Worm (Caenorhabditis elegans): ENCODE data around the gene F10G2.1.

DNA sequence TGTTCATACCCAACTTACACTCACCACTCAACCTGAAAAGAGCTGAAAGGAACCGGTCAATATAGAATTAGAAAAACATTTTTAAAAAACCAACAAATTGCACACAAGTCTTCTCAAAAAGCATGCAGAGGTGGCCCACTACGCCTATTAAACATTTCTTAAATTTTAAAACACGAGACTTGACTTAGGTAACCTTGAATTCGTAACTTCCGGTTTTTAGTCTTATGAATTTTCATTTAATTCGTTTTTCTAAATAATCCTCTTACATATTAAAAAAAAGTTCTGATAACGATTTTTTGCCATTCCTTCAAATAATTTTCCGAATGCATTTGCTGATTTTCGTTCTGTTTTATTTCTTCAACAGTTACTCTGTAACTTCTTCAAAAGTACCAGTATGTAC, 4.3 kb upstream of the F10G2.1 start, which contains the start of gene clec-7:
- no peak for TF ChIP-seq ztf-4 (tag; optimal IDR thresholded peaks at IDR 0.05)
- no peak for TF ChIP-seq nhr-237 (tag; optimal IDR thresholded peaks at IDR 0.05)
- TF ChIP-seq elt-3 (tag; optimal IDR thresholded peaks at IDR 0.05), result no peak
- no peak for TF ChIP-seq nhr-11 (tag; optimal IDR thresholded peaks at IDR 0.05)
- TF ChIP-seq unc-62 (GFP tag; optimal IDR thresholded peaks at IDR 0.05), result no peak
- no peak for TF ChIP-seq mbf-1 (tag; optimal IDR thresholded peaks at IDR 0.05)
- TF ChIP-seq zag-1 (tag; optimal IDR thresholded peaks at IDR 0.05), result no peak
- no peak for TF ChIP-seq nhr-10 (tag; optimal IDR thresholded peaks at IDR 0.05)

Measured in whole organism, L2 larva.